Fruit fly (Drosophila melanogaster) whole organism, embryonic: ENCODE measurements around the gene Ube4B.

ENCODE experiments used
- Atf3 ChIP-seq: fragments of 200-800 bp; sonication (Bioruptor generic); optimal IDR thresholded peaks from 3 replicates; lab custom pipeline; 2016; ENCODE audit warnings: missing biosample characterization, missing genetic modification characterization
- BEAF-32 ChIP-seq: fragments of 200-800 bp; sonication (Bioruptor generic); optimal IDR thresholded peaks from 3 replicates; lab custom pipeline; 2017; ENCODE audit warnings: missing biosample characterization, missing genetic modification characterization, mild to moderate bottlenecking, moderate library complexity, missing genetic modification reagents
- CG11723 ChIP-seq: fragments of 200-800 bp; sonication (Bioruptor generic); optimal IDR thresholded peaks from 2 replicates; lab custom pipeline; 2017; ENCODE audit warnings: missing biosample characterization, mild to moderate bottlenecking, missing genetic modification characterization
- CG12104 ChIP-seq: fragments of 200-800 bp; sonication (Bioruptor generic); optimal IDR thresholded peaks from 3 replicates; lab custom pipeline; 2016; ENCODE audit warnings: missing biosample characterization, missing genetic modification characterization
- CG14014 ChIP-seq: fragments of 200-800 bp; sonication (Bioruptor generic); IDR thresholded peaks from 2 replicates; pipeline ENCODE4 v1.3.6; 2022; ENCODE audit warnings: missing biosample characterization, missing genetic modification characterization
- CG1529 ChIP-seq: fragments of 200-800 bp; sonication (Bioruptor generic); optimal IDR thresholded peaks from 3 replicates; lab custom pipeline; 2018; ENCODE audit warnings: missing biosample characterization, missing genetic modification characterization
- CG15479 ChIP-seq: fragments of 200-800 bp; sonication (Bioruptor generic); optimal IDR thresholded peaks from 3 replicates; lab custom pipeline; 2019; ENCODE audit warnings: missing biosample characterization, mild to moderate bottlenecking, missing genetic modification characterization, moderate library complexity
- CG17385 ChIP-seq: fragments of 200-800 bp; sonication (Bioruptor generic); optimal IDR thresholded peaks from 3 replicates; lab custom pipeline; 2018; ENCODE audit warnings: missing biosample characterization, mild to moderate bottlenecking, missing genetic modification characterization
- CG1792 ChIP-seq: fragments of 200-800 bp; sonication (Bioruptor generic); optimal IDR thresholded peaks from 2 replicates; lab custom pipeline; 2016; ENCODE audit warnings: missing biosample characterization, missing genetic modification characterization
- CG18619 ChIP-seq: fragments of 200-800 bp; sonication (Bioruptor generic); optimal IDR thresholded peaks from 3 replicates; lab custom pipeline; 2017; ENCODE audit warnings: missing biosample characterization, mild to moderate bottlenecking, missing genetic modification characterization
- CG2678 ChIP-seq: fragments of 200-800 bp; sonication (Bioruptor generic); optimal IDR thresholded peaks from 3 replicates; lab custom pipeline; 2019; ENCODE audit warnings: missing biosample characterization, mild to moderate bottlenecking, missing genetic modification characterization, moderate library complexity
- CG31224 ChIP-seq: fragments of 200-800 bp; sonication (Bioruptor generic); IDR thresholded peaks from 2 replicates; pipeline ENCODE4 v1.3.6; 2022; ENCODE audit warnings: missing biosample characterization, missing genetic modification characterization
- CG31365 ChIP-seq: fragments of 200-800 bp; sonication (Bioruptor generic); optimal IDR thresholded peaks from 2 replicates; lab custom pipeline; 2018; ENCODE audit warnings: missing biosample characterization, mild to moderate bottlenecking, missing genetic modification characterization
- CG3407 ChIP-seq: fragments of 200-800 bp; sonication (Bioruptor generic); optimal IDR thresholded peaks from 2 replicates; lab custom pipeline; 2018; ENCODE audit warnings: missing biosample characterization, mild to moderate bottlenecking, missing genetic modification characterization
- CG4404 ChIP-seq: fragments of 200-800 bp; sonication (Bioruptor generic); IDR thresholded peaks from 2 replicates; pipeline ENCODE4 v1.3.6; 2022; ENCODE audit warnings: missing biosample characterization, missing genetic modification characterization
- CG6272 ChIP-seq: fragments of 200-800 bp; sonication (Bioruptor generic); IDR thresholded peaks from 2 replicates; pipeline ENCODE4 v1.3.6; 2022; ENCODE audit warnings: missing biosample characterization, missing genetic modification characterization
- CG6791 ChIP-seq: fragments of 200-800 bp; sonication (Bioruptor generic); IDR thresholded peaks from 3 replicates; pipeline ENCODE4 v1.3.6; 2022; ENCODE audit warnings: missing biosample characterization, missing genetic modification characterization; ENCODE audit not compliant: partially characterized antibody
- CG8089 ChIP-seq: fragments of 200-800 bp; sonication (Bioruptor generic); optimal IDR thresholded peaks from 3 replicates; lab custom pipeline; 2016; ENCODE audit warnings: missing biosample characterization, missing genetic modification characterization
- CG8281 ChIP-seq: fragments of 200-800 bp; sonication (Bioruptor generic); optimal IDR thresholded peaks from 2 replicates; lab custom pipeline; 2018; ENCODE audit warnings: missing biosample characterization, mild to moderate bottlenecking, missing genetic modification characterization, moderate library complexity
- CG8765 ChIP-seq: fragments of 200-800 bp; sonication (Bioruptor generic); IDR thresholded peaks from 2 replicates; pipeline ENCODE4 v1.3.6; 2022; ENCODE audit warnings: missing biosample characterization, missing genetic modification characterization
- CG9609 ChIP-seq: fragments of 200-800 bp; sonication (Bioruptor generic); optimal IDR thresholded peaks from 3 replicates; lab custom pipeline; 2016; ENCODE audit warnings: missing biosample characterization, missing genetic modification characterization
- Dad ChIP-seq: fragments of 200-800 bp; sonication (Bioruptor generic); optimal IDR thresholded peaks from 3 replicates; lab custom pipeline; 2016; ENCODE audit warnings: missing biosample characterization, missing genetic modification characterization
- Dfd ChIP-seq, 2 experiments: fragments of >200 bp; optimal IDR thresholded peaks; 2 replicates each; lab custom pipeline; 2017; ENCODE audit warnings: missing biosample characterization in 2 of 2, missing genetic modification characterization in 2 of 2
- Fer2 ChIP-seq: fragments of 200-800 bp; sonication (Bioruptor generic); optimal IDR thresholded peaks from 2 replicates; lab custom pipeline; 2018; ENCODE audit warnings: missing biosample characterization, mild to moderate bottlenecking, missing genetic modification characterization, moderate library complexity
- Hey ChIP-seq: fragments of 200-800 bp; sonication (Bioruptor generic); optimal IDR thresholded peaks from 3 replicates; lab custom pipeline; 2018; ENCODE audit warnings: missing biosample characterization, mild to moderate bottlenecking, missing genetic modification characterization
- Hmx ChIP-seq: fragments of 200-800 bp; sonication (Bioruptor generic); optimal IDR thresholded peaks from 2 replicates; lab custom pipeline; 2016; ENCODE audit warnings: missing biosample characterization, missing genetic modification characterization
- MBD-R2 ChIP-seq: fragments of 200-800 bp; sonication (Bioruptor generic); IDR thresholded peaks from 2 replicates; pipeline ENCODE4 v1.3.6; 2022; ENCODE audit warnings: missing biosample characterization, missing genetic modification characterization
- NfI ChIP-seq: fragments of 200-800 bp; sonication (Bioruptor generic); optimal IDR thresholded peaks from 3 replicates; lab custom pipeline; 2018; ENCODE audit warnings: missing biosample characterization, mild to moderate bottlenecking, missing genetic modification characterization, moderate library complexity
- Stat92E ChIP-seq, 3 experiments: fragments of >200 bp in 2 of 3; fragments of 200-800 bp in 1 of 3; sonication (Bioruptor generic) in 1 of 3; optimal IDR thresholded peaks; 2 replicates each; lab custom pipeline; 2017 to 2019; ENCODE audit warnings: missing biosample characterization in 3 of 3, missing genetic modification characterization in 3 of 3, mild to moderate bottlenecking in 1 of 3, moderate library complexity in 1 of 3
- aop ChIP-seq: fragments of 200-800 bp; sonication (Bioruptor generic); IDR thresholded peaks from 2 replicates; pipeline ENCODE4 v1.3.6; 2022; ENCODE audit warnings: missing biosample characterization, missing genetic modification characterization
- br ChIP-seq: fragments of >200 bp; optimal IDR thresholded peaks from 2 replicates; lab custom pipeline; 2017
- cad ChIP-seq: fragments of >200 bp; optimal IDR thresholded peaks from 2 replicates; lab custom pipeline; 2017; ENCODE audit warnings: missing biosample characterization, missing genetic modification characterization
- cas ChIP-seq: fragments of 200-800 bp; sonication (Bioruptor generic); IDR thresholded peaks from 2 replicates; pipeline ENCODE4 v1.3.6; 2022; ENCODE audit warnings: missing biosample characterization, missing genetic modification characterization
- chm ChIP-seq: fragments of 200-800 bp; sonication (Bioruptor generic); IDR thresholded peaks from 2 replicates; pipeline ENCODE4 v1.3.6; 2022; ENCODE audit warnings: missing biosample characterization, missing genetic modification characterization
- chn ChIP-seq: fragments of 200-800 bp; sonication (Bioruptor generic); optimal IDR thresholded peaks from 2 replicates; lab custom pipeline; 2016; ENCODE audit warnings: missing biosample characterization, missing genetic modification characterization
- ci ChIP-seq: fragments of 200-800 bp; sonication (Bioruptor generic); IDR thresholded peaks from 3 replicates; pipeline ENCODE4 v1.3.6; 2022; ENCODE audit warnings: missing biosample characterization, missing genetic modification characterization
- dan ChIP-seq: fragments of 200-800 bp; sonication (Bioruptor generic); IDR thresholded peaks from 2 replicates; pipeline ENCODE4 v1.3.6; 2022; ENCODE audit warnings: missing biosample characterization, missing genetic modification characterization
- en ChIP-seq: fragments of 200-800 bp; sonication (Bioruptor generic); optimal IDR thresholded peaks from 2 replicates; lab custom pipeline; 2016; ENCODE audit warnings: missing biosample characterization, missing genetic modification characterization
- fru ChIP-seq: fragments of >200 bp; optimal IDR thresholded peaks from 2 replicates; lab custom pipeline; 2017
- gcm ChIP-seq: fragments of 200-800 bp; sonication (Bioruptor generic); optimal IDR thresholded peaks from 2 replicates; lab custom pipeline; 2019; ENCODE audit warnings: missing biosample characterization, mild to moderate bottlenecking, missing genetic modification characterization, moderate library complexity
- grau ChIP-seq: fragments of 200-800 bp; optimal IDR thresholded peaks from 3 replicates; lab custom pipeline; 2019; ENCODE audit warnings: missing biosample characterization, mild to moderate bottlenecking, missing genetic modification characterization, moderate library complexity
- gsb-n ChIP-seq: fragments of 200-800 bp; sonication (Bioruptor generic); optimal IDR thresholded peaks from 3 replicates; lab custom pipeline; 2018; ENCODE audit warnings: missing biosample characterization, mild to moderate bottlenecking, missing genetic modification characterization
- jumu ChIP-seq: fragments of 200-800 bp; sonication (Bioruptor generic); optimal IDR thresholded peaks from 3 replicates; lab custom pipeline; 2016; ENCODE audit warnings: missing biosample characterization, missing genetic modification characterization
- klu ChIP-seq: fragments of 200-800 bp; sonication (Bioruptor generic); IDR thresholded peaks from 2 replicates; pipeline ENCODE4 v1.3.6; 2022; ENCODE audit warnings: missing biosample characterization, missing genetic modification characterization
- luna ChIP-seq: fragments of 200-800 bp; sonication (Bioruptor generic); optimal IDR thresholded peaks from 2 replicates; lab custom pipeline; 2016; ENCODE audit warnings: missing biosample characterization, missing genetic modification characterization
- oc ChIP-seq: fragments of 200-800 bp; sonication (Bioruptor generic); optimal IDR thresholded peaks from 2 replicates; lab custom pipeline; 2018; ENCODE audit warnings: missing biosample characterization, mild to moderate bottlenecking, missing genetic modification characterization, moderate library complexity
- pan ChIP-seq, 4 experiments: fragments of >200 bp in 3 of 4; fragments of 200-800 bp in 1 of 4; sonication (Bioruptor generic) in 1 of 4; optimal IDR thresholded peaks in 3 of 4; IDR thresholded peaks in 1 of 4; 2 replicates each; pipeline versions ENCODE4 v1.3.6 to Lab custom; 2017 to 2022; ENCODE audit warnings: missing biosample characterization in 2 of 4, missing genetic modification characterization in 2 of 4, mixed read lengths in 1 of 4
- psq ChIP-seq: fragments of 200-800 bp; sonication (Bioruptor generic); optimal IDR thresholded peaks from 2 replicates; lab custom pipeline; 2017; ENCODE audit warnings: missing biosample characterization, missing genetic modification characterization
- pum ChIP-seq: fragments of 200-800 bp; sonication (Bioruptor generic); optimal IDR thresholded peaks from 2 replicates; lab custom pipeline; 2016; ENCODE audit warnings: missing biosample characterization, missing genetic modification characterization
- slp2 ChIP-seq: fragments of 200-800 bp; sonication (Bioruptor generic); optimal IDR thresholded peaks from 2 replicates; lab custom pipeline; 2016; ENCODE audit warnings: missing biosample characterization, missing genetic modification characterization
- tup ChIP-seq: fragments of 200-800 bp; sonication (Bioruptor generic); optimal IDR thresholded peaks from 2 replicates; lab custom pipeline; 2016; ENCODE audit warnings: missing biosample characterization, mild to moderate bottlenecking, missing genetic modification characterization, moderate library complexity

Gene Ube4B

DNA sequence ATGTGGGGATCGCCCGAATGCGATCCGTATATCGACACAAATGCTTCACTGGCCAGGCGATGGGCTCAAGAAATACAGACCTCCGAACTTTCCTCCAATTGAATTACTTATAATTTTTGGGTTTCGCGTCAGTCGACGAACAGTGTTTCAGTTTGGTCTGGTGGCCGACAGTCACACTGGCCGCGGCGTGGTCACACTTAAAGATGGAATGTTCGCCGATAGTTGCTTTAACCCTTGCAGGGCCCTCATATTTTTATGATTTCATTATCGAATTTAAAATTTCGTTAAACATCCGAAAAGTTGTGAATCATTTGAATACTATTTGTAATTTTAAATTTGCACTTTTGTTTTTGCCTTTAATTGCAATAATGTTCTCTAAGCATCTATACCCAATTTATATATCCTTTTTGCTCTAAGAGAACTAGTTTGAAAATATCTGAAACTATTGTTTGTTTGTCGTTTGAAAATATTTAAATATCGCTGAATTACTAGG, at the start of gene Ube4B (continued):
- no peak for TF ChIP-seq Hey (tag; lab: Kevin White, UChicago)
- TF ChIP-seq CG17385 (GFP tag; lab: Kevin White, UChicago), result no peak
- TF ChIP-seq jumu, result peak; percentile 78
- no peak for TF ChIP-seq gcm (GFP tag; lab: Kevin White, UChicago)
- TF ChIP-seq br (lab: Kevin White, UChicago), result no peak
- TF ChIP-seq gsb-n (tag; lab: Kevin White, UChicago), result no peak
- no peak for TF ChIP-seq CG11723
- no peak for TF ChIP-seq fru (lab: Kevin White, UChicago)
- TF ChIP-seq CG8765 (GFP tag; lab: Robert Waterston, UW), result no peak
- TF ChIP-seq CG6272, result peak; percentile 62; the same call in 1 of the 2 replicates
- TF ChIP-seq Atf3 (GFP tag; lab: Kevin White, UChicago), result peak; percentile 55
- TF ChIP-seq Hmx (GFP tag; lab: Kevin White, UChicago), result no peak
- no peak for TF ChIP-seq dan (GFP tag; lab: Robert Waterston, UW)
- no peak for TF ChIP-seq CG31365 (tag; lab: Kevin White, UChicago)
- peak; percentile 95 for TF ChIP-seq BEAF-32 (GFP tag; lab: Kevin White, UChicago)
- peak; percentile 57 for TF ChIP-seq chn (GFP tag; lab: Kevin White, UChicago)
- peak; percentile 28; the same call in 1 of the 2 replicates for TF ChIP-seq CG31224 (GFP tag; lab: Robert Waterston, UW)
- peak; percentile 61 for TF ChIP-seq NfI (GFP tag; lab: Kevin White, UChicago)
- peak; percentile 17 for TF ChIP-seq slp2
- peak; percentile 56 for TF ChIP-seq CG8089 (GFP tag; lab: Kevin White, UChicago)
- no peak for TF ChIP-seq CG2678 (tag; lab: Kevin White, UChicago)
- TF ChIP-seq tup (GFP tag; lab: Kevin White, UChicago), result no peak
- 0 out of 2 replicates have a peak, but pooled peaks have one; percentile 50 for TF ChIP-seq chm
- TF ChIP-seq ci (GFP tag; lab: Robert Waterston, UW), result peak; percentile 67; the same call in 1 of the 3 replicates
- no peak for TF ChIP-seq aop (GFP tag; lab: Robert Waterston, UW)
- peak; percentile 41 for TF ChIP-seq CG18619
- peak; percentile 7 for TF ChIP-seq CG1792
- peak; percentile 66 for TF ChIP-seq Dad (GFP tag; lab: Kevin White, UChicago)
- peak; percentile 28; the same call in 1 of the 2 replicates for TF ChIP-seq klu (GFP tag; lab: Robert Waterston, UW)
- TF ChIP-seq grau (tag; lab: Kevin White, UChicago), result no peak
- no peak for TF ChIP-seq CG1529
- no peak for TF ChIP-seq CG8281 (tag; lab: Kevin White, UChicago)
- no peak for TF ChIP-seq CG12104 (GFP tag; lab: Kevin White, UChicago)
- TF ChIP-seq CG9609, result peak; percentile 68
- TF ChIP-seq pum (GFP tag; lab: Kevin White, UChicago), result peak; percentile 66
- 0 out of 2 replicates have a peak, but pooled peaks have one; percentile 43 for TF ChIP-seq cas (GFP tag; lab: Robert Waterston, UW)
- no peak for TF ChIP-seq CG15479 (GFP tag; lab: Kevin White, UChicago)
- peak; percentile 89 for TF ChIP-seq CG6791
- TF ChIP-seq en (GFP tag; lab: Kevin White, UChicago), result peak; percentile 30
- TF ChIP-seq CG3407 (GFP tag; lab: Kevin White, UChicago), result no peak
- no peak for TF ChIP-seq Dfd (GFP tag; optimal IDR thresholded peaks at IDR 0.05; lab: Kevin White, UChicago)
- TF ChIP-seq psq, result peak; percentile 0
- no peak for TF ChIP-seq Fer2 (tag; lab: Kevin White, UChicago)
- peak; percentile 94 for TF ChIP-seq MBD-R2 (GFP tag; lab: Robert Waterston, UW)
- TF ChIP-seq CG14014 (GFP tag; lab: Robert Waterston, UW), result peak; percentile 66
- TF ChIP-seq pan (optimal IDR thresholded peaks at IDR 0.05; lab: Kevin White, UChicago), result no peak
- peak in 1 of 2 experiments; percentile 73 for TF ChIP-seq pan (GFP tag; optimal IDR thresholded peaks at IDR 0.05 in 1 of 2, IDR thresholded peaks at IDR 0.05 in 1 of 2)
- no peak for TF ChIP-seq CG4404 (GFP tag; lab: Robert Waterston, UW)
- TF ChIP-seq luna (GFP tag; lab: Kevin White, UChicago), result peak; percentile 18
- no peak for TF ChIP-seq cad
- no peak for TF ChIP-seq oc (tag; lab: Kevin White, UChicago)
- TF ChIP-seq Stat92E (GFP tag; optimal IDR thresholded peaks at IDR 0.05; lab: Kevin White, UChicago), result no peak
